Fruit fly (Drosophila melanogaster): ENCODE measurements around the gene CG6865.

The CG6865 gene

dm6 chr3L:18848436-18848835, 15.0 kb upstream of the CG6865 start (continued):
- TF ChIP-seq CG1529 (GFP tag; optimal IDR thresholded peaks at IDR 0.05) (peak; percentile 63), da (GFP tag; optimal IDR thresholded peaks at IDR 0.05) (peak; percentile 57), Fer3 (tag; optimal IDR thresholded peaks at IDR 0.05) (no peak), CG14860 (GFP tag; IDR thresholded peaks at IDR 0.05; ENCODE audit: partially characterized antibody) (no peak), CG6689 (GFP tag; IDR thresholded peaks at IDR 0.05) (no peak), Camta (GFP tag; optimal IDR thresholded peaks at IDR 0.05) (peak; percentile 40), Nf-YA (GFP tag; IDR thresholded peaks at IDR 0.05) (no peak), Dad (GFP tag; optimal IDR thresholded peaks at IDR 0.05) (peak; percentile 70), pfk (GFP tag; optimal IDR thresholded peaks at IDR 0.05) (no peak), Lpt (GFP tag; optimal IDR thresholded peaks at IDR 0.05) (no peak), CG2712 (tag; optimal IDR thresholded peaks at IDR 0.05) (peak; percentile 74), D (optimal IDR thresholded peaks at IDR 0.05) (no peak), D (GFP tag; optimal IDR thresholded peaks at IDR 0.05) (peak; percentile 23), CG42726 (GFP tag; IDR thresholded peaks at IDR 0.05; ENCODE audit: partially characterized antibody) (no peak; the same call in 1 of the 2 replicates), Awh (GFP tag; IDR thresholded peaks at IDR 0.05) (no peak), CG34224 (GFP tag; IDR thresholded peaks at IDR 0.05; ENCODE audit: partially characterized antibody) (no peak), hb (GFP tag; IDR thresholded peaks at IDR 0.05; ENCODE audit: partially characterized antibody) (no peak), CG18476 (GFP tag; optimal IDR thresholded peaks at IDR 0.05) (peak; percentile 9), CG30020 (tag; optimal IDR thresholded peaks at IDR 0.05) (peak; percentile 12), Nf-YC (tag; optimal IDR thresholded peaks at IDR 0.05) (peak; percentile 52), CG32767 (GFP tag; IDR thresholded peaks at IDR 0.05) (no peak), CG7357 (GFP tag; IDR thresholded peaks at IDR 0.05) (no peak), dmrt11E (tag; optimal IDR thresholded peaks at IDR 0.05) (peak; percentile 49), Dll (GFP tag; IDR thresholded peaks at IDR 0.05; ENCODE audit: partially characterized antibody) (no peak), stc (GFP tag; IDR thresholded peaks at IDR 0.05) (peak; percentile 65; the same call in 1 of the 2 replicates), ERR (GFP tag; optimal IDR thresholded peaks at IDR 0.05) (peak; percentile 16), CG9876 (GFP tag; optimal IDR thresholded peaks at IDR 0.05) (peak; percentile 55), NFAT (GFP tag; IDR thresholded peaks at IDR 0.05) (no peak), run (tag; optimal IDR thresholded peaks at IDR 0.05) (no peak), CG3281 (GFP tag; optimal IDR thresholded peaks at IDR 0.05) (peak; percentile 54), CG18619 (GFP tag; optimal IDR thresholded peaks at IDR 0.05) (peak; percentile 59), ind (GFP tag; optimal IDR thresholded peaks at IDR 0.05) (peak; percentile 60), fd3F (GFP tag; optimal IDR thresholded peaks at IDR 0.05) (peak; percentile 32), C15 (GFP tag; IDR thresholded peaks at IDR 0.05) (no peak), ftz-f1 (GFP tag; optimal IDR thresholded peaks at IDR 0.05) (peak; percentile 83), twi (tag; optimal IDR thresholded peaks at IDR 0.05) (peak; percentile 17), CG8359 (GFP tag; optimal IDR thresholded peaks at IDR 0.05; ENCODE audit: borderline replicate concordance) (peak; percentile 24), Tbp (GFP tag; optimal IDR thresholded peaks at IDR 0.05) (no peak), aop (GFP tag; IDR thresholded peaks at IDR 0.05) (no peak), Lhr (GFP tag; optimal IDR thresholded peaks at IDR 0.05) (peak; percentile 80), bsh (GFP tag; optimal IDR thresholded peaks at IDR 0.05) (no peak), Elba2 (GFP tag; optimal IDR thresholded peaks at IDR 0.05) (no peak), vfl (GFP tag; optimal IDR thresholded peaks at IDR 0.05) (peak; percentile 43), CG3838 (GFP tag; optimal IDR thresholded peaks at IDR 0.05) (peak; percentile 10), CG11085 (GFP tag; IDR thresholded peaks at IDR 0.05) (peak; percentile 52; the same call in 1 of the 2 replicates), Antp (GFP tag; optimal IDR thresholded peaks at IDR 0.05) (no peak), nerfin-1 (tag; optimal IDR thresholded peaks at IDR 0.05) (peak; percentile 62), CG12942 (GFP tag; optimal IDR thresholded peaks at IDR 0.05) (peak; percentile 45), trem (tag; optimal IDR thresholded peaks at IDR 0.05) (peak; percentile 70), fru (optimal IDR thresholded peaks at IDR 0.05) (no peak), Mrtf (GFP tag; IDR thresholded peaks at IDR 0.05) (no peak), CG18011 (GFP tag; optimal IDR thresholded peaks at IDR 0.05) (peak; percentile 15)
